Worm (Caenorhabditis elegans) whole organism, mixed stage, embryonic: ENCODE measurements around the gene txdc-17.

Source experiments
- M03D4.4 ChIP-seq: sonication (generic microtip); optimal IDR thresholded peaks from 2 replicates; lab custom pipeline; 2017; ENCODE audit warnings: mild to moderate bottlenecking, missing genetic modification characterization, missing compliant biosample characterization
- bed-3 ChIP-seq: fragments of 200-800 bp; sonication (Bioruptor generic); optimal IDR thresholded peaks from 3 replicates; lab custom pipeline; 2018; ENCODE audit warnings: mild to moderate bottlenecking, missing genetic modification characterization, moderate library complexity, missing compliant biosample characterization
- elt-3 ChIP-seq: fragments of 150-350 bp; optimal IDR thresholded peaks from 2 replicates; lab custom pipeline; 2014; ENCODE audit warnings: missing biosample characterization, missing genetic modification characterization
- hlh-1 ChIP-seq: fragments of 150-350 bp; optimal IDR thresholded peaks from 2 replicates; lab custom pipeline; 2014; ENCODE audit warnings: missing biosample characterization, missing genetic modification reagents, missing genetic modification characterization
- lsy-2 ChIP-seq: fragments of 150-350 bp; optimal IDR thresholded peaks from 2 replicates; lab custom pipeline; 2014; ENCODE audit warnings: missing biosample characterization, missing genetic modification characterization
- nhr-237 ChIP-seq: fragments of 150-350 bp; optimal IDR thresholded peaks from 2 replicates; lab custom pipeline; 2014; ENCODE audit warnings: missing biosample characterization, missing genetic modification characterization
- nhr-76 ChIP-seq: sonication (generic microtip); optimal IDR thresholded peaks from 2 replicates; lab custom pipeline; 2017; ENCODE audit warnings: missing biosample characterization, missing genetic modification characterization
- unc-62 ChIP-seq: fragments of 150-350 bp; optimal IDR thresholded peaks from 2 replicates; lab custom pipeline; 2014; ENCODE audit warnings: missing biosample characterization, missing genetic modification reagents, missing genetic modification characterization

- TF ChIP-seq lsy-2 (tag; lab: Kevin White, UChicago) (no peak), hlh-1 (no peak), nhr-76 (no peak), unc-62 (GFP tag; lab: Kevin White, UChicago) (no peak), bed-3 (GFP tag; lab: Kevin White, UChicago) (no peak), M03D4.4 (tag; lab: Kevin White, UChicago) (no peak), elt-3 (tag; lab: Kevin White, UChicago) (no peak), nhr-237 (tag; lab: Kevin White, UChicago) (no peak)
Measured at ce11 chrIII:2826770-2827169, 7.7 kb upstream of the txdc-17 start, which contains the start of gene Y71H2AM.1.
